Worm (Caenorhabditis elegans): ENCODE results near the gene E02H1.5.

- TF ChIP-seq fkh-10 (GFP tag; optimal IDR thresholded peaks at IDR 0.05) (no peak), lin-15B (tag; optimal IDR thresholded peaks at IDR 0.05) (no peak), R02D3.7 (tag; optimal IDR thresholded peaks at IDR 0.05) (no peak), spr-3 (GFP tag; optimal IDR thresholded peaks at IDR 0.05) (no peak)
Measured at ce11 chrII:9583461-9583860, 11.6 kb upstream of the E02H1.5 start, which contains the start of gene wee-1.1.

All from whole organism, L4 larva.